Fruit fly (Drosophila melanogaster) whole organism, larva: ENCODE results near the gene Cad87A.

ENCODE experiments used
- noc ChIP-seq: fragments of 200-800 bp; sonication (Bioruptor generic); optimal IDR thresholded peaks from 3 replicates; lab custom pipeline; 2019; ENCODE audit warnings: missing biosample characterization, mild to moderate bottlenecking, missing genetic modification characterization, moderate library complexity

Cad87A gene

DNA sequence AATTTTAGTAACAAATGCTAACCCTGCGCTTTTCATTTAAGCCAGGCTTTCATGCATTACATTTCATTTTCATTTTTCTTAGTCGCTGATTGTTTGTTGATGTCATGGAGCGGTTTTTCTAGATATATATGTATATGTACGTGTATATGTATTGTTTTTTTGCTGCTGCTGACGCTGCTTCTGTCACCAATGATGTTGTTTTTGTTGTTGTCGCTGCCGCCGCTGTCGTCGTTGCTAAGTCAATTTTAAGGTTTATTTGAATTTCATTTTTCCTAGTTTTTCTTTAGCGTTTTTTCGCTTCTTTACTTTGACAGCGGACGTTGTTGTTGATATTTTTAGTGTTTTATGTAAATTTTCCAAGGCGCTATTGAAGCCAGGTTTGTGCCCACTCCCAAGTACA lies 78.8 kb downstream of the Cad87A start:
- TF ChIP-seq noc (tag; lab: Kevin White, UChicago): no peak

DNA sequence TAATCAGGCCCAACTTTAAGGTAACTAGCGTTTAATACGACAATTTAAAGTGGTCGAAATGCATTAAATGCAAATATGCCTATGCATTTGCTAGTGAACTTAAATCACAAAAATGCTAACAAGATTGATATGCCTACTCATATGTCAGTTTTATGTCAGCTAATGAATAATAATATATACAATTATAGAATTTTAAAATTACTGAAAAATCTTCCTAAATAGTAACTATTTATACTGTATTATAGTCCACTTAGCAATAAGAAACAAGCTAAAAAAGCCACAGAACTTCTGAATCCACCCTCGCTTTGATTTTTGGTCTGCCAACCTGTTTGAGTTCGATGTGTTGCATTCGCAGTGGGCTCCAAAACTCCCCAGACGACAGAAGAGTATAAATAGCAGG lies 79.3 kb downstream of the Cad87A start:
- no peak for TF ChIP-seq noc (tag; lab: Kevin White, UChicago)

- no peak for TF ChIP-seq noc (tag; lab: Kevin White, UChicago)
These were observed 79.8 kb downstream of the Cad87A start, which contains the start of gene CG6959 for dm6 chr3R:11869169-11869568. Gene CG6959, minus strand, starts transcription at chr3R:11869460.

DNA sequence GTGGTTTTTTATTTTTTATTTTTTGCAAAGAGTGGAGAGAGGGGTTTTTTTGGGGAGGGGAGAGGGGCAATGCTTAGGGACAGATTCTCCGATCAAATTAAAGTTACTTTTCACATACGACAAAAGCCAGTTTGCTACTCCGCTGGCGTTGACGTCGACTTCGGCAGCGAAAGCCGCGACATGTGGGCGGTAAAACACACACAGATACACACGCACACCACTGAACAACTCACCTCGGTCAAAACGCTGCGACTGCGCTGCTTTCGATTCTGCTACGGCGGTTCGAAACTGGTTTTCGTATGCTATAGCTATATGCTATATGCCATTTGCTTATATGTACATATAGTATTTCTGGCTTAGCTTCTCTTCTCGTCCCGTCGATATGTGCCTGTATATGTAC lies 80.4 kb downstream of the Cad87A start:
- no peak for TF ChIP-seq noc (tag; lab: Kevin White, UChicago)

dm6 chr3R:11865132-11865531 lies 83.8 kb downstream of the Cad87A start:
- no peak for TF ChIP-seq noc (tag; lab: Kevin White, UChicago)

DNA sequence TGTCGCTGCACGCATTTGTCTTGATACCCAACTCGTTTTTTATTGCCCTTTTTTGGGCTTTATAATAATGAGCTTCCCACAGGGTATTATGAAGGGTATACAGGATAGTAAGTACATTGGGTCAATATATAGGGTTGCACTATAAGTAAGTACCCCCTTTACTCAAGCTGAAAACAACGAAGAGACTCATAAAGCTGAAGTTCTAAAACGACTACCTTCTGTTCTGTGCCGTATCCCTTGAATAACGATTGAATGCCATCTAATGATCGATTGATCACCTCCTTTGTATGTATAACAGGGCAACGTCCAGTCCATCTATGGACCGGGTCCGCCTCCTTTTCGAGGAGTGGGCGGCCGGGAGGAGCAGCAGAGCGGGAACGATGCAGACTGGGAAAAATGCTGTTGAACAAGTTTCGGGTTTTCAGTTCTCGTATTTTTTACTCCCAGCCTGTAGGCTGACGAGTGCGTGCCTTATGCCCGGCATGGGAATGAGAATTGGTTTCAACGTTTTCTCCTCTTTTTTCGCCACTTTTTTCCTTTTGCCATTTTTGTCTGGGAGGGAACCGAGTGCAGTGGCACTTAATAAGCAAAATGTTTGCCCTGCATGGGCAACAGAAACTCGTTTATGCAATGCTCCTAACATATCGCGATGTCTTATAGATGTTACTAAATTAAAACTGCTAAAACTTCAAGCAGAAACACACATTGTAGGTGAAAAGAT lies 89.2 kb downstream of the Cad87A start:
- no peak for TF ChIP-seq noc (tag; lab: Kevin White, UChicago)

dm6 chr3R:11859103-11859502 lies 89.8 kb downstream of the Cad87A start:
- TF ChIP-seq noc (tag; lab: Kevin White, UChicago): no peak

DNA sequence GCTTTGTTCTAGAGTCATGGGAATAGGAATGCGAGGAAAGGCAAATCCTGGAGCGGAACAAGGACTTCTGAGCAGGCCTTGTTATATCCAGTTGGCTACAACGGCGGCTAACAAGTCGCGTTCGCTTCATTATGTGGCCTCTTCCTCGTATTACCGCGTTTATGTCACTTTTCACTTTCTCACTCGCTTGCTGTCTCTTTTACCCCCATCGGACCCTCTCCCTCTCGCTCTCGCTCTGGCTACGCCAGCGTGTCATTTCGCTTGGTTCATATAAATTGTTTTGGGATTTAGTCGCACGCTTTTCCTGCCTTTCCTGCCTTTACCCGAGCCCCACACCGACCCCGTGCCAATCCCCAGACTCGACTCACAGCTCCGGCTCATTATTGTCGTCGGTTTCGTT lies 92.6 kb downstream of the Cad87A start:
- no peak for TF ChIP-seq noc (tag; lab: Kevin White, UChicago)

DNA sequence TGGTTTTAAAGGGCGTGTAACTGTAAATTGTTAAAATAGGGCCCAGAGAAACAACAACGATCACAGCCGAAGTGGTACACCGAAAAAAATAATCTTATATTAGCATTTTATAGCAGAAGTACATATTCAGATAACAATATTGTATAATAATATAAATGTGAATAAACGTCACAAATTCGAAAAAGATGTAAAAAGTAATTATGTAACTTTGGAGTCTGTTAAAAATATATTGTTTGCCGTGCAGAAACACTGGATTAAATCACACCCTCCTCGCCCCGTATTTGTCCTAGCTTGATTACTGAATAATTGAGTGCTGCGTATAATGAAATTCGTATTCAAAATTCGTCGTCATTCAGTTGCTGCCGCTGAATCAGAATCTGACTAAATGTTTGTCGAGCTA lies 93.8 kb downstream of the Cad87A start:
- TF ChIP-seq noc (tag; lab: Kevin White, UChicago): no peak

DNA sequence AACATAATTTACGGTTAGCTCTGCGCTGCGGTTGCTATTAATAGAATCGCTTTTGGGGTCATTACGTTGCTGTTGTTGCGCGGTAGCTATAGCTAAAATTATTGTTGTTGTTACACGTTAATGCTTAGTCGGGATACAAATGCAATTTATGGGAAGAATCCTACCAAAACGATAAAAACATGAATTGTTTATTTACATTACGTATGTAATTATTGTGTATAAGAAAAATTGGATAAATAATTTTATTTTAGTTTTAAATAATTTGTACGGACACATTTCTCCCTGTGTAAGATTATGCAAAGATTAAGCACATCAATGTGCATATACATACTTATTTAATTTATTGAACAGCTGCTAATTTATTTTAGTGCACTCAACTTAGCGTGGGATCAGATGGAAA lies 97.0 kb downstream of the Cad87A start:
- TF ChIP-seq noc (tag; lab: Kevin White, UChicago): no peak

- TF ChIP-seq noc (tag; lab: Kevin White, UChicago): no peak
These were observed 97.7 kb downstream of the Cad87A start for dm6 chr3R:11850917-11851897.

dm6 chr3R:11849378-11850249 lies 99.3 kb downstream of the Cad87A start:
- no peak for TF ChIP-seq noc (tag; lab: Kevin White, UChicago)

DNA sequence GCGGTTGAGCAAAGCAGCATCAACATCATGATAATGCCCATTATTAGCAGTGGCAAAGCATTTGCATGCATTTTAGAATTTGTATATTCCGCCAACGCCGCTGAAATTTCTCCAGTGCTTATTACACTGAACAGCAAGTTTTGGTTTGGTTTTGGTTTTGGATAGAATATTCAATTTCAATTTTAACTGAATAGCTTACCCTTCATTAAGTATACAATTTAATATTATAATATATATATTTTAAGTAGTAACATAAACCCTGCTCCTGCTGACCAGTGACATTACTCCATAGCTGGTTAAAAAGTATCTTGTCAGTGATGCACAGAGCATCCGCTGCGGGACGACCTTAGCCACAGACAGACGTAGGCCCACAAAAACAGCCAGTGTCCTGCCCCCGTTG lies 101.5 kb downstream of the Cad87A start:
- TF ChIP-seq noc (tag; lab: Kevin White, UChicago): no peak
